Worm (Caenorhabditis elegans) whole organism, mixed stage, embryonic: ENCODE results near the gene lgc-26.

Experiments used
- M03D4.4 ChIP-seq: sonication (generic microtip); optimal IDR thresholded peaks from 2 replicates; lab custom pipeline; 2017; ENCODE audit warnings: mild to moderate bottlenecking, missing genetic modification characterization, missing compliant biosample characterization
- bed-3 ChIP-seq: fragments of 200-800 bp; sonication (Bioruptor generic); optimal IDR thresholded peaks from 3 replicates; lab custom pipeline; 2018; ENCODE audit warnings: mild to moderate bottlenecking, missing genetic modification characterization, moderate library complexity, missing compliant biosample characterization
- blmp-1 ChIP-seq: fragments of 150-350 bp; optimal IDR thresholded peaks from 2 replicates; lab custom pipeline; 2014; ENCODE audit warnings: missing biosample characterization, missing genetic modification characterization
- ceh-43 ChIP-seq: fragments of 200-800 bp; sonication (Bioruptor generic); optimal IDR thresholded peaks from 2 replicates; lab custom pipeline; 2018; ENCODE audit warnings: mild to moderate bottlenecking, missing genetic modification characterization, moderate library complexity, missing compliant biosample characterization
- ceh-83 ChIP-seq: fragments of 200-800 bp; sonication (Bioruptor generic); optimal IDR thresholded peaks from 2 replicates; lab custom pipeline; 2018; ENCODE audit warnings: mild to moderate bottlenecking, missing genetic modification characterization, missing compliant biosample characterization
- ces-1 ChIP-seq: fragments of 150-350 bp; optimal IDR thresholded peaks from 2 replicates; lab custom pipeline; 2014; ENCODE audit warnings: missing biosample characterization, missing genetic modification reagents, missing genetic modification characterization
- cnd-1 ChIP-seq: fragments of 200-800 bp; sonication (Bioruptor generic); optimal IDR thresholded peaks from 2 replicates; lab custom pipeline; 2018; ENCODE audit warnings: mild to moderate bottlenecking, missing genetic modification characterization, missing compliant biosample characterization
- drap-1 ChIP-seq: fragments of 200-800 bp; sonication (Bioruptor generic); optimal IDR thresholded peaks from 3 replicates; lab custom pipeline; 2018; ENCODE audit warnings: mild to moderate bottlenecking, missing genetic modification characterization, missing compliant biosample characterization
- elt-1 ChIP-seq: sonication (generic microtip); optimal IDR thresholded peaks from 2 replicates; lab custom pipeline; 2017; ENCODE audit warnings: missing genetic modification characterization, mild to moderate bottlenecking, missing compliant biosample characterization, antibody characterized with exemption, moderate library complexity, borderline replicate concordance; ENCODE audit not compliant: insufficient read depth
- elt-3 ChIP-seq: fragments of 150-350 bp; optimal IDR thresholded peaks from 2 replicates; lab custom pipeline; 2014; ENCODE audit warnings: missing biosample characterization, missing genetic modification characterization
- flh-1 ChIP-seq: fragments of 200-800 bp; sonication (Bioruptor generic); optimal IDR thresholded peaks from 2 replicates; lab custom pipeline; 2018; ENCODE audit warnings: mild to moderate bottlenecking, missing genetic modification characterization, moderate library complexity, missing compliant biosample characterization
- hlh-1 ChIP-seq: fragments of 150-350 bp; optimal IDR thresholded peaks from 2 replicates; lab custom pipeline; 2014; ENCODE audit warnings: missing biosample characterization, missing genetic modification reagents, missing genetic modification characterization
- lin-13 ChIP-seq: fragments of 150-350 bp; optimal IDR thresholded peaks from 2 replicates; lab custom pipeline; 2014; ENCODE audit warnings: missing biosample characterization, missing genetic modification characterization
- lin-32 ChIP-seq: fragments of 200-800 bp; sonication (Bioruptor generic); optimal IDR thresholded peaks from 2 replicates; lab custom pipeline; 2018; ENCODE audit warnings: mild to moderate bottlenecking, missing genetic modification characterization, missing compliant biosample characterization
- lsy-2 ChIP-seq: fragments of 150-350 bp; optimal IDR thresholded peaks from 2 replicates; lab custom pipeline; 2014; ENCODE audit warnings: missing biosample characterization, missing genetic modification characterization
- mab-5 ChIP-seq: fragments of 150-350 bp; optimal IDR thresholded peaks from 2 replicates; lab custom pipeline; 2014; ENCODE audit warnings: missing biosample characterization, missing genetic modification characterization
- mls-2 ChIP-seq: sonication (generic microtip); optimal IDR thresholded peaks from 2 replicates; lab custom pipeline; 2016; ENCODE audit warnings: mild to moderate bottlenecking, missing genetic modification characterization, moderate library complexity, missing compliant biosample characterization
- nhr-2 ChIP-seq: fragments of 150-350 bp; optimal IDR thresholded peaks from 2 replicates; lab custom pipeline; 2014; ENCODE audit warnings: missing biosample characterization, missing genetic modification characterization
- nhr-237 ChIP-seq: fragments of 150-350 bp; optimal IDR thresholded peaks from 2 replicates; lab custom pipeline; 2014; ENCODE audit warnings: missing biosample characterization, missing genetic modification characterization
- nhr-28 ChIP-seq: fragments of 150-350 bp; optimal IDR thresholded peaks from 2 replicates; lab custom pipeline; 2014; ENCODE audit warnings: missing biosample characterization, missing genetic modification characterization
- nhr-76 ChIP-seq: sonication (generic microtip); optimal IDR thresholded peaks from 2 replicates; lab custom pipeline; 2017; ENCODE audit warnings: missing biosample characterization, missing genetic modification characterization
- pha-4 ChIP-seq: fragments of 150-350 bp; optimal IDR thresholded peaks from 2 replicates; lab custom pipeline; 2018; ENCODE audit warnings: missing biosample characterization, missing genetic modification reagents, missing genetic modification characterization
- snpc-4 ChIP-seq: fragments of 150-350 bp; optimal IDR thresholded peaks from 2 replicates; lab custom pipeline; 2014; ENCODE audit warnings: missing biosample characterization, missing genetic modification characterization
- sptf-1 ChIP-seq: sonication (generic microtip); optimal IDR thresholded peaks from 2 replicates; lab custom pipeline; 2017; ENCODE audit warnings: mild to moderate bottlenecking, missing genetic modification characterization, moderate library complexity, missing compliant biosample characterization
- unc-120 ChIP-seq: sonication (generic microtip); optimal IDR thresholded peaks from 2 replicates; lab custom pipeline; 2017; ENCODE audit warnings: missing genetic modification characterization, missing compliant biosample characterization; ENCODE audit not compliant: poor library complexity, severe bottlenecking
- unc-39 ChIP-seq: fragments of 150-350 bp; optimal IDR thresholded peaks from 2 replicates; lab custom pipeline; 2014; ENCODE audit warnings: missing biosample characterization, missing genetic modification characterization
- zip-8 ChIP-seq: fragments of 150-350 bp; optimal IDR thresholded peaks from 2 replicates; lab custom pipeline; 2014; ENCODE audit warnings: missing biosample characterization, missing genetic modification characterization
- ztf-11 ChIP-seq: fragments of 150-350 bp; optimal IDR thresholded peaks from 2 replicates; lab custom pipeline; 2014; ENCODE audit warnings: missing biosample characterization, missing genetic modification characterization

Gene lgc-26

DNA sequence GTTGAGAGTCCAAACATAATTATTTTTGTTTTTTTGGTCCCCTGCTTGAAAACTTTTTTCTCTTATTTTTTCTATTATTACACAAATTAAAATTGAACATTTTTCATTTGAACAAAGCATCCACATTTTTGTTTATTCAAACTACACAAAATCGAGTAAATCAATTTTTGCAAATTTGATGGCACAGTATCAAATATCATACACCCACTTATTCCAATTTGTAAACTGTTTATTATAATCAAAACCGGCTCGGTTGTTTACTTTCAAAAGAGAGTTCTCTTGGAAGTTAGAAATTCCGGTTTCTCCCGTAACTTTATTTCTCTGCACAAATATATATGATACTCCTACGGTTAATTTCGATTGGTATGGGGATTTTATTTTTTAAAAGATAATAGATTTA, at the start of gene lgc-26:
lgc-26 (plus strand) TSS at position 301 of the 400 bp plus-strand sequence.
- TF ChIP-seq mls-2 (tag; lab: Kevin White, UChicago) = no peak
- TF ChIP-seq nhr-28 (tag; lab: Kevin White, UChicago) = no peak
- TF ChIP-seq lin-32 (GFP tag; lab: Kevin White, UChicago) = no peak

DNA sequence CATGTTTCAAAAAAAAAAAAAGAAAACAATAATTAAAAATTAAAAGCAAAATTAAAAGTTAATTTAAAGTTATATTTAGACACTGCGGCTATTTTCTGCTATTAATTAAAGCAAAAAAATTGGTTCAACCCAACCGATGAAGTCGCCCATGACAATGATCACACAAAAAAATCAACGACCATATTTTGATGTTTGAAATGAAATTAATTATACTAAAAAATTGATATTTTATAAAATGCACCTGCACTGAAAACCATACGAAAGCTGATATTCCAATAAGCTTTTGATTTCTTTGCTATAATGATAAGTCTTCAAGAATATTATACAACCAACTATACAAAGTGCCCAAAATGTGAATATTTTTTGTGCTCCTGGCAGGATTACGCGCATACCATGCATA, 48.5 kb upstream of the lgc-26 start, which contains the start of gene srh-80:
srh-80 (plus strand) TSS at position 301 of the 400 bp plus-strand sequence.
- TF ChIP-seq snpc-4 (tag; lab: Kevin White, UChicago) (no peak), nhr-76 (tag; lab: Kevin White, UChicago) (no peak), flh-1 (no peak), elt-3 (no peak), cnd-1 (tag; lab: Kevin White, UChicago) (no peak), hlh-1 (tag; lab: Kevin White, UChicago) (no peak), ces-1 (GFP tag; lab: Kevin White, UChicago) (no peak), unc-39 (no peak), unc-120 (tag; lab: Kevin White, UChicago) (no peak), ztf-11 (tag; lab: Kevin White, UChicago) (no peak), blmp-1 (tag; lab: Kevin White, UChicago) (no peak), ceh-43 (no peak), pha-4 (tag; lab: Kevin White, UChicago) (no peak), ceh-83 (GFP tag; lab: Kevin White, UChicago) (no peak), lin-13 (tag; lab: Kevin White, UChicago) (no peak)

- TF ChIP-seq zip-8 (tag; lab: Kevin White, UChicago) = peak; percentile 91
Observed at ce11 chrV:222008-222407, 46.1 kb upstream of the lgc-26 start.

- no peak for TF ChIP-seq bed-3 (GFP tag; lab: Kevin White, UChicago)
Observed at ce11 chrV:234572-234971, 33.5 kb upstream of the lgc-26 start, which contains the start of gene kin-33. TSS of gene kin-33 (minus strand) at chrV:234672.

- TF ChIP-seq pha-4 (tag; lab: Kevin White, UChicago) (no peak), elt-1 (tag; lab: Kevin White, UChicago) (no peak), mab-5 (tag; lab: Kevin White, UChicago) (no peak), ztf-11 (tag; lab: Kevin White, UChicago) (no peak), nhr-28 (tag; lab: Kevin White, UChicago) (no peak)
Observed at ce11 chrV:237012-237411, 31.1 kb upstream of the lgc-26 start.

- TF ChIP-seq nhr-2 (tag; lab: Kevin White, UChicago) = no peak
- no peak for TF ChIP-seq nhr-28 (tag; lab: Kevin White, UChicago)
- TF ChIP-seq ceh-83 (GFP tag; lab: Kevin White, UChicago) = no peak
- no peak for TF ChIP-seq lin-32 (GFP tag; lab: Kevin White, UChicago)
Observed at ce11 chrV:238094-238493, 30.0 kb upstream of the lgc-26 start, which contains the start of gene R02C2.1. TSS of gene R02C2.1 (minus strand) at chrV:238194.

- peak; percentile 91 for TF ChIP-seq nhr-2 (tag; lab: Kevin White, UChicago)
- no peak for TF ChIP-seq M03D4.4 (tag; lab: Kevin White, UChicago)
Observed at ce11 chrV:240287-240686, 27.8 kb upstream of the lgc-26 start, which contains the start of gene txt-2. TSS of gene txt-2 (minus strand) at chrV:240500.

DNA sequence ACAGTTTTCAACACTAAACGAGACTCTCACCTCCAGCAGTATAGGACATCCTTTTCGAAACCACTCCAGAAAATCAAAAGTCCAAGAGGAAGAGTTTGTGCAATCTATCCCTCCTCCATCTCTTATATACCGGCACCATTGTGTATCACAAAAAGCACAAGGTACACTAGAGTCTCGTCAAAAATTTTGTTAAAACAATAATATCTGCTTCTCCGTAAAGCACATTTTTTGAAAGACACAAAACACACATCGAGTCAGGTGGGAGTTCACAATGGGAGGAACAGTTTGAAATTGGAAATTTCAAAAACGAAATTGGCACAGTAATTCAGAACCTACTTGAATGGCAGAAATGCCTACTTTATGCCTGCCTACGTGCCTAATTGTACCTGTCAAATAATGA, 25.6 kb upstream of the lgc-26 start, which contains the start of gene R02C2.7:
R02C2.7 (minus strand) TSS at position 101 of the 400 bp plus-strand sequence.
- TF ChIP-seq lin-13 (tag; lab: Kevin White, UChicago) (no peak), drap-1 (GFP tag; lab: Kevin White, UChicago) (no peak), M03D4.4 (tag; lab: Kevin White, UChicago) (no peak), lin-32 (GFP tag; lab: Kevin White, UChicago) (no peak), hlh-1 (tag; lab: Kevin White, UChicago) (no peak), mab-5 (tag; lab: Kevin White, UChicago) (no peak), nhr-237 (tag; lab: Kevin White, UChicago) (no peak), flh-1 (no peak), sptf-1 (tag; lab: Kevin White, UChicago) (no peak), unc-39 (no peak), zip-8 (tag; lab: Kevin White, UChicago) (no peak), lsy-2 (no peak), pha-4 (tag; lab: Kevin White, UChicago) (no peak), ceh-83 (GFP tag; lab: Kevin White, UChicago) (no peak), unc-120 (tag; lab: Kevin White, UChicago) (no peak), ces-1 (GFP tag; lab: Kevin White, UChicago) (no peak), nhr-2 (tag; lab: Kevin White, UChicago) (no peak), nhr-28 (tag; lab: Kevin White, UChicago) (no peak), blmp-1 (tag; lab: Kevin White, UChicago) (no peak)
- TF ChIP-seq, all 35 proteins: peak for 0
